Worm (Caenorhabditis elegans): Measurements from ENCODE around the gene F49C5.3.

DNA sequence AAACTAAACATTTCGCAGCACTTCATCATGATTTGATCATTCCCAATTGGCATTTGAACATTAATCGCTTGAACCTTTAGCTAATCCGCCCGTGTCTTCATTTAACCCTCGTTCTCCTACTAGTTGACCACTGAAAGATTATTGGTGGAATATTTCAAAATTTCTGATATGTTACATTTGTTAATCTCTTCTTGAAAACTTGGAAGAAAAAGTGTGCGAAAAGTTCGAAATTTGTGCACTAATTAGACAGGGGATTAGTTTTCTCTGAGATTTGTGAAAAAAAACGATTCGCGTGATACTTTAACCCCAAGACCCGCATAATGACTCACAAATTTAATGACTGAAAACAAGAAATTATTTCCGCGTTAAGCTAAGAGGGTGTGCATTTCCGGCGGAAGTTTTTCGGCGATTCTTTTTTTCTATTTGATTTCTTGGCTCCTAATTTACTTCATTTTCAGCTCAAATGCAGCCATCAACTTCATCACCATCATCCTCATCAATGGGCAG lies 953 bp upstream of the F49C5.3 start, which contains the start of gene nimk-1:
- TF ChIP-seq jun-1 (tag; optimal IDR thresholded peaks at IDR 0.05) (no peak), ces-1 (GFP tag; optimal IDR thresholded peaks at IDR 0.05) (no peak), lin-15B (tag; optimal IDR thresholded peaks at IDR 0.05) (no peak), elt-2 (tag; optimal IDR thresholded peaks at IDR 0.05) (no peak), fos-1 (tag; optimal IDR thresholded peaks at IDR 0.05) (no peak), C16A3.4 (tag; optimal IDR thresholded peaks at IDR 0.05) (no peak), blmp-1 (tag; optimal IDR thresholded peaks at IDR 0.05) (no peak), pqm-1 (tag; optimal IDR thresholded peaks at IDR 0.05) (no peak), snpc-4 (tag; optimal IDR thresholded peaks at IDR 0.05) (no peak), ceh-90 (tag; optimal IDR thresholded peaks at IDR 0.05) (no peak), skn-1 (tag; optimal IDR thresholded peaks at IDR 0.05) (no peak), unc-62 (GFP tag; optimal IDR thresholded peaks at IDR 0.05) (no peak), tbx-2 (tag; optimal IDR thresholded peaks at IDR 0.05) (no peak)

Data from whole organism, L1 larva.